Worm (Caenorhabditis elegans) whole organism, L2 larva: ENCODE results near the gene C34F11.8.

Source experiments
- F13H6.1 ChIP-seq: sonication (generic microtip); optimal IDR thresholded peaks from 2 replicates; lab custom pipeline; 2016; ENCODE audit warnings: missing genetic modification characterization, missing compliant biosample characterization
- alr-1 ChIP-seq: fragments of 150-350 bp; optimal IDR thresholded peaks from 2 replicates; lab custom pipeline; 2014; ENCODE audit warnings: missing biosample characterization, missing genetic modification characterization
- aly-2 ChIP-seq: fragments of 150-350 bp; optimal IDR thresholded peaks from 2 replicates; lab custom pipeline; 2014; ENCODE audit warnings: missing biosample characterization, missing genetic modification characterization
- ama-1 ChIP-seq: fragments of 150-350 bp; optimal IDR thresholded peaks from 2 replicates; lab custom pipeline; 2018; ENCODE audit warnings: inconsistent platforms
- ceh-82 ChIP-seq: fragments of 150-350 bp; optimal IDR thresholded peaks from 2 replicates; lab custom pipeline; 2014; ENCODE audit warnings: missing biosample characterization, missing genetic modification characterization
- crh-2 ChIP-seq: sonication (generic microtip); optimal IDR thresholded peaks from 2 replicates; lab custom pipeline; 2017; ENCODE audit warnings: missing biosample characterization, missing genetic modification characterization
- dmd-4 ChIP-seq: sonication (generic microtip); optimal IDR thresholded peaks from 2 replicates; lab custom pipeline; 2017; ENCODE audit warnings: missing biosample characterization, missing genetic modification characterization
- elt-1 ChIP-seq: fragments of 150-350 bp; optimal IDR thresholded peaks from 2 replicates; lab custom pipeline; 2014; ENCODE audit warnings: missing biosample characterization, missing genetic modification characterization
- elt-3 ChIP-seq: sonication (generic microtip); optimal IDR thresholded peaks from 2 replicates; lab custom pipeline; 2017; ENCODE audit warnings: missing biosample characterization, missing genetic modification characterization
- fos-1 ChIP-seq: fragments of 150-350 bp; optimal IDR thresholded peaks from 2 replicates; lab custom pipeline; 2014; ENCODE audit warnings: missing biosample characterization, missing genetic modification characterization
- gmeb-1 ChIP-seq: fragments of 150-350 bp; optimal IDR thresholded peaks from 2 replicates; lab custom pipeline; 2014; ENCODE audit warnings: missing biosample characterization, missing genetic modification characterization
- lin-11 ChIP-seq: fragments of 150-350 bp; sonication (generic microtip); optimal IDR thresholded peaks from 2 replicates; lab custom pipeline; 2014; ENCODE audit warnings: missing biosample characterization, missing genetic modification characterization, inconsistent platforms, mixed read lengths
- lin-13 ChIP-seq: fragments of 150-350 bp; optimal IDR thresholded peaks from 2 replicates; lab custom pipeline; 2014; ENCODE audit warnings: missing biosample characterization, missing genetic modification reagents, missing genetic modification characterization
- lin-39 ChIP-seq: fragments of 150-350 bp; optimal IDR thresholded peaks from 2 replicates; lab custom pipeline; 2014; ENCODE audit warnings: missing biosample characterization, missing genetic modification reagents, missing genetic modification characterization
- lsy-2 ChIP-seq, 2 experiments: fragments of 150-350 bp in 1 of 2; sonication (generic microtip) in 1 of 2; optimal IDR thresholded peaks; 2 replicates each; lab custom pipeline; 2014 to 2017; ENCODE audit warnings: missing biosample characterization in 2 of 2, missing genetic modification characterization in 2 of 2
- mab-5 ChIP-seq: fragments of 150-350 bp; optimal IDR thresholded peaks from 2 replicates; lab custom pipeline; 2014; ENCODE audit warnings: missing biosample characterization, missing genetic modification characterization
- mbf-1 ChIP-seq: sonication (generic microtip); optimal IDR thresholded peaks from 2 replicates; lab custom pipeline; 2017; ENCODE audit warnings: missing biosample characterization, missing genetic modification characterization
- mdl-1 ChIP-seq, 2 experiments: fragments of 150-350 bp in 1 of 2; sonication (generic microtip) in 1 of 2; optimal IDR thresholded peaks; 2 replicates each; lab custom pipeline; 2017; ENCODE audit warnings: missing biosample characterization in 2 of 2, missing genetic modification characterization in 2 of 2
- nhr-10 ChIP-seq: sonication (generic microtip); optimal IDR thresholded peaks from 2 replicates; lab custom pipeline; 2017; ENCODE audit warnings: missing biosample characterization, missing genetic modification characterization
- nhr-11 ChIP-seq: fragments of 150-350 bp; optimal IDR thresholded peaks from 2 replicates; lab custom pipeline; 2014; ENCODE audit warnings: missing biosample characterization, missing genetic modification characterization
- nhr-12 ChIP-seq: fragments of 150-350 bp; optimal IDR thresholded peaks from 2 replicates; lab custom pipeline; 2014; ENCODE audit warnings: missing biosample characterization, missing genetic modification characterization
- nhr-129 ChIP-seq: fragments of 150-350 bp; optimal IDR thresholded peaks from 2 replicates; lab custom pipeline; 2014; ENCODE audit warnings: missing biosample characterization, missing genetic modification characterization
- nhr-21 ChIP-seq: fragments of 150-350 bp; optimal IDR thresholded peaks from 2 replicates; lab custom pipeline; 2014; ENCODE audit warnings: missing biosample characterization, missing genetic modification characterization
- nhr-237 ChIP-seq: fragments of 150-350 bp; optimal IDR thresholded peaks from 2 replicates; lab custom pipeline; 2014; ENCODE audit warnings: missing biosample characterization, missing genetic modification characterization
- nhr-25 ChIP-seq: fragments of 150-350 bp; sonication (generic microtip); optimal IDR thresholded peaks from 3 replicates; lab custom pipeline; 2014; ENCODE audit warnings: missing biosample characterization, missing genetic modification characterization
- nhr-77 ChIP-seq: fragments of 150-350 bp; optimal IDR thresholded peaks from 2 replicates; lab custom pipeline; 2014; ENCODE audit warnings: missing biosample characterization, missing genetic modification characterization
- peb-1 ChIP-seq: fragments of 150-350 bp; optimal IDR thresholded peaks from 2 replicates; lab custom pipeline; 2014; ENCODE audit warnings: missing biosample characterization, missing genetic modification characterization
- skn-1 ChIP-seq: sonication (generic microtip); optimal IDR thresholded peaks from 2 replicates; lab custom pipeline; 2017; ENCODE audit warnings: missing biosample characterization, missing genetic modification characterization
- sma-3 ChIP-seq: sonication (generic microtip); optimal IDR thresholded peaks from 2 replicates; lab custom pipeline; 2016; ENCODE audit warnings: missing genetic modification reagents, missing genetic modification characterization, missing compliant biosample characterization
- sma-9 ChIP-seq, 2 experiments: fragments of 150-350 bp in 1 of 2; sonication (generic microtip) in 1 of 2; optimal IDR thresholded peaks; 2 replicates each; lab custom pipeline; 2014 to 2016; ENCODE audit warnings: missing genetic modification characterization in 2 of 2, mild to moderate bottlenecking in 1 of 2, missing biosample characterization in 1 of 2, missing compliant biosample characterization in 1 of 2, missing genetic modification reagents in 1 of 2, moderate library complexity in 1 of 2
- snpc-4 ChIP-seq: fragments of 150-350 bp; optimal IDR thresholded peaks from 2 replicates; lab custom pipeline; 2014; ENCODE audit warnings: missing biosample characterization, missing genetic modification characterization
- unc-39 ChIP-seq: fragments of 150-350 bp; optimal IDR thresholded peaks from 2 replicates; lab custom pipeline; 2014; ENCODE audit warnings: missing biosample characterization, missing genetic modification characterization
- unc-62 ChIP-seq: fragments of 150-350 bp; optimal IDR thresholded peaks from 2 replicates; lab custom pipeline; 2014; ENCODE audit warnings: missing biosample characterization, missing genetic modification reagents, missing genetic modification characterization
- ztf-1 ChIP-seq: fragments of 200-800 bp; sonication (Bioruptor generic); conservative IDR thresholded peaks from 2 replicates; pipeline ENCODE4 v1.3.6; 2022; ENCODE audit warnings: missing genetic modification characterization, missing compliant biosample characterization
- ztf-4 ChIP-seq: fragments of 150-350 bp; optimal IDR thresholded peaks from 2 replicates; lab custom pipeline; 2014; ENCODE audit warnings: missing biosample characterization, missing genetic modification characterization

C34F11.8 gene

DNA sequence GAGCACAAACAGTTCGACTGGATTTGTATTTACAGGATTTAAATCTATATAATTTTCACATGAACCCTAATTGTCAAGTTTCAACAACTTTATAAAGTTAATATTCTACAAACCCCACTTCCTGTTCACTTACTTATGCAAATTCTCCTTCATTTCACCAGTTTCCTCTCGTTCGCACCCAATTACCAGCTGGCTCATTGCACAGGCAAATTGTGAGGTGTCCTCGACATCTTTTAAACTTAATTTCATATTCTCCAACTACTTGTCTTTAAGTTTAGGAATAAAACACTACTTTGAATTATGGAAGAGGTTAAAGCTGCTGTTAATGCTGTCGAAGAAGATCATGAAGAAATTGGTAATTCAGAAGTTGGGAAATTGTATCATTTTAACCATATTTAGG, 38.3 kb downstream of the C34F11.8 start, which contains the start of gene C27D6.1:
TSS of gene C27D6.1 (plus strand) at position 301 of the 400 bp plus-strand sequence.
- TF ChIP-seq sma-9 (GFP tag; optimal IDR thresholded peaks at IDR 0.05; lab: Kevin White, UChicago) = no peak
- TF ChIP-seq sma-9 (tag; optimal IDR thresholded peaks at IDR 0.05; lab: Kevin White, UChicago) = no peak
- TF ChIP-seq nhr-25 = no peak
- TF ChIP-seq mab-5 (tag; lab: Kevin White, UChicago) = no peak
- no peak for TF ChIP-seq gmeb-1 (tag; lab: Kevin White, UChicago)
- TF ChIP-seq nhr-12 (tag; lab: Kevin White, UChicago) = no peak
- no peak for TF ChIP-seq nhr-237 (tag; lab: Kevin White, UChicago)
- TF ChIP-seq nhr-10 = no peak
- no peak for TF ChIP-seq snpc-4
- no peak for TF ChIP-seq nhr-11 (tag; lab: Kevin White, UChicago)
- no peak for TF ChIP-seq sma-3 (GFP tag; lab: Kevin White, UChicago)
- TF ChIP-seq nhr-77 (tag; lab: Kevin White, UChicago) = no peak
- no peak for TF ChIP-seq ceh-82 (tag; lab: Kevin White, UChicago)

DNA sequence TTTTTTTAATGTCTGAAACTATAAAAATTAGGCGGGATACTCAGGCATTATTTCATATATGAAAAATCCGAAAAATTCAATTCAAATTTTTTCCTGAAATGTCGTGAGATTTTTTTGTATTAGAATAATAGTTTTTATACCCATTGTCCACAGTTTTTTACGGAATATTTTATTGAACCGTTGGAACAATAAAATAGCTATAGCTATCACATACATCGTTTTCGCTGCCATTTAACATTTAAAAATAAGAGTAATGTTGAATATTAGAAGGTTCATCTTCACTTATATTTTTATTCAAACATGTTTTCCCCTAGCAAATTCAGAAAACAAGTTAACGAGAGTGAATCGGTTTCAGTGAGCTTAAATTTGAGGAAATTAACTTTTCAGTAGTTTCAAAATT, 39.2 kb downstream of the C34F11.8 start, which contains the start of gene C27D6.15:
TSS of gene C27D6.15 (plus strand) at position 301 of the 400 bp plus-strand sequence.
- TF ChIP-seq nhr-12 (tag; lab: Kevin White, UChicago) (no peak), lin-11 (no peak), nhr-10 (no peak), ceh-82 (tag; lab: Kevin White, UChicago) (no peak), skn-1 (tag; lab: Kevin White, UChicago) (no peak), mdl-1 (tag; optimal IDR thresholded peaks at IDR 0.05; lab: Kevin White, UChicago) (no peak), lin-13 (GFP tag; lab: Kevin White, UChicago) (no peak), crh-2 (tag; lab: Kevin White, UChicago) (no peak)

DNA sequence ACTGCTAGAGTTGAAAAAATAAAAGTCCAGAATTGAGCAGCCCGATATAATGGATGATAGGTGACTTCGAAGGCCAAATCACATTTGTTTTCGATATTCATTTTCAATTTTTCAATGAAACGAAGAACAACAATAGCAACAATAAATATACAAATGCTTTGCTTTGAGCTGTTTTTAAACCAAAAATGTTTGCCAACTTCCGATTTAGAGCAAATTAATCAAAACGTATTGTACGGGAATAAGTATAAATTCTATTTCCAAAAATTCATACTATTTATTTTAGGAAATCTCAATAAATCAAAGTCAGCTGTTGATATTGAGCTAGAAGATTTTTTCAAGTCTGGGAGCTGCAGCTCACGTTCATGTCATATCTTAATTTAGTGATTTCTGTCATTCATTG, 39.8 kb downstream of the C34F11.8 start, which contains the start of gene srb-1:
TSS of gene srb-1 (minus strand) at position 101 of the 400 bp plus-strand sequence.
- TF ChIP-seq lsy-2 (tag; optimal IDR thresholded peaks at IDR 0.05; lab: Kevin White, UChicago) = no peak
- no peak for TF ChIP-seq gmeb-1 (tag; lab: Kevin White, UChicago)
- no peak for TF ChIP-seq unc-62 (GFP tag; lab: Kevin White, UChicago)
- no peak for TF ChIP-seq ztf-4 (tag; lab: Kevin White, UChicago)
- TF ChIP-seq nhr-129 = no peak
- no peak for TF ChIP-seq elt-1 (tag; lab: Kevin White, UChicago)
- no peak for TF ChIP-seq lin-11
- TF ChIP-seq fos-1 = no peak
- no peak for TF ChIP-seq aly-2 (tag; lab: Kevin White, UChicago)
- no peak for TF ChIP-seq unc-39 (tag; lab: Kevin White, UChicago)
- TF ChIP-seq mdl-1 (tag; optimal IDR thresholded peaks at IDR 0.05; lab: Kevin White, UChicago) = no peak
- TF ChIP-seq dmd-4 (tag; lab: Kevin White, UChicago) = no peak
- TF ChIP-seq mbf-1 = no peak
- no peak for TF ChIP-seq lin-13 (GFP tag; lab: Kevin White, UChicago)
- TF ChIP-seq nhr-77 (tag; lab: Kevin White, UChicago) = no peak
- TF ChIP-seq lin-39 (tag; lab: Kevin White, UChicago) = no peak
- TF ChIP-seq ztf-1 (GFP tag; lab: Robert Waterston, UW) = no peak
- no peak for TF ChIP-seq peb-1 (tag; lab: Kevin White, UChicago)
- no peak for TF ChIP-seq F13H6.1 (tag; lab: Kevin White, UChicago)

DNA sequence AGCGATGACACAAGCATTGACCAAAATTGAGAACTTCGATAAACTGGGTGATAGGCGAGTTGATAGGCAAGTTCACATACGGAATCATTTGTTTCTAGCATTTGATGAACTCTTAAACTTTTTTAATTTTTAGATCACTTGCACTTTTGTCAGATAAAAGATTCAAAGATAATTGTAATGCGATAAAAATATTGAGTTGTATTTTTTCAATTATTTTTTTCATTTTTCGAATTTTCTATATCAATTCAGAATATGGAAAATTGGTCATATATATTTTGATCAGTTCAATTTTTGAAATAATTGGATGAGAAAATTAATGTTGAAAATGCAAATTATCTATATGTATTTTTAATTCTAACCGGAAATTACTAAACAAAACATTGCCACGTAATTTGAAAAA, 44.0 kb downstream of the C34F11.8 start, which contains the start of gene srb-3:
TSS of gene srb-3 (minus strand) at position 101 of the 400 bp plus-strand sequence.
- TF ChIP-seq peb-1 (tag; lab: Kevin White, UChicago) = no peak
- no peak for TF ChIP-seq lsy-2 (tag; optimal IDR thresholded peaks at IDR 0.05; lab: Kevin White, UChicago)
- no peak for TF ChIP-seq nhr-237 (tag; lab: Kevin White, UChicago)
- TF ChIP-seq gmeb-1 (tag; lab: Kevin White, UChicago) = no peak
- TF ChIP-seq fos-1 = no peak
- no peak for TF ChIP-seq unc-39 (tag; lab: Kevin White, UChicago)
- no peak for TF ChIP-seq mab-5 (tag; lab: Kevin White, UChicago)
- TF ChIP-seq sma-9 (GFP tag; optimal IDR thresholded peaks at IDR 0.05; lab: Kevin White, UChicago) = no peak
- TF ChIP-seq sma-9 (tag; optimal IDR thresholded peaks at IDR 0.05; lab: Kevin White, UChicago) = no peak
- no peak for TF ChIP-seq elt-1 (tag; lab: Kevin White, UChicago)
- no peak for TF ChIP-seq ama-1
- TF ChIP-seq snpc-4 = no peak
- TF ChIP-seq elt-3 (tag; lab: Kevin White, UChicago) = no peak
- no peak for TF ChIP-seq alr-1 (tag; lab: Kevin White, UChicago)
- TF ChIP-seq nhr-21 = no peak
- TF ChIP-seq, all 48 proteins: peak for 0
